Worm (Caenorhabditis elegans) whole organism, L4/young adult: ENCODE measurements around the gene afmd-1.

Experiments
- W03F9.2 ChIP-seq: fragments of 150-350 bp; optimal IDR thresholded peaks from 2 replicates; lab custom pipeline; 2014; ENCODE audit warnings: missing biosample characterization, missing genetic modification characterization
- dao-5 ChIP-seq: sonication (generic microtip); optimal IDR thresholded peaks from 2 replicates; lab custom pipeline; 2016; ENCODE audit warnings: missing genotype, missing genetic modification characterization, moderate library complexity, missing compliant biosample characterization
- him-1 ChIP-seq: sonication (generic microtip); optimal IDR thresholded peaks from 2 replicates; lab custom pipeline; 2016; ENCODE audit warnings: missing genotype, missing genetic modification reagents, missing genetic modification characterization, missing compliant biosample characterization

DNA sequence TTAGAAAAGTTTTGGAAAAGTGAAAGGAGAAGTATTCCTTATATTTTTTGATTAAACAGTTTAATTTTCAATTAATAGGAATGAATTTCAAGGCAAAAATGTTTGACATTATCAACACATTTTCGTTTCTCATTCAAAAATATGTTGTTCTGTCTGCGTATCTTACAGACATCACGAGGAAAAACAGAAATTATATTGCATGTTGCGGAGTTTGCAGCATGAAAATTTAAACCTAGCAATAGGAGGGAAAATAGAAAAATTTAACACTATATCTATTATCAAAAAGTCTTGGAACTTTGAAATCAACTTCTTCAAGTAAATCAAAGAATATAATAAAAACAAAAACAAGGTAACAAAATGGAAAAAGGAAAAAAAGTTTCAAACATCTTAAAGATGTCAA lies 47.0 kb downstream of the afmd-1 start:
- TF ChIP-seq dao-5 (tag; lab: Kevin White, UChicago) (no peak), him-1 (no peak), W03F9.2 (tag; lab: Kevin White, UChicago) (no peak)
